Worm (Caenorhabditis elegans): ENCODE data around the gene ttm-1.
A peak's percentile ranks its signal among the peaks of the same experiment; 100 is the strongest.

ttm-1 gene

DNA sequence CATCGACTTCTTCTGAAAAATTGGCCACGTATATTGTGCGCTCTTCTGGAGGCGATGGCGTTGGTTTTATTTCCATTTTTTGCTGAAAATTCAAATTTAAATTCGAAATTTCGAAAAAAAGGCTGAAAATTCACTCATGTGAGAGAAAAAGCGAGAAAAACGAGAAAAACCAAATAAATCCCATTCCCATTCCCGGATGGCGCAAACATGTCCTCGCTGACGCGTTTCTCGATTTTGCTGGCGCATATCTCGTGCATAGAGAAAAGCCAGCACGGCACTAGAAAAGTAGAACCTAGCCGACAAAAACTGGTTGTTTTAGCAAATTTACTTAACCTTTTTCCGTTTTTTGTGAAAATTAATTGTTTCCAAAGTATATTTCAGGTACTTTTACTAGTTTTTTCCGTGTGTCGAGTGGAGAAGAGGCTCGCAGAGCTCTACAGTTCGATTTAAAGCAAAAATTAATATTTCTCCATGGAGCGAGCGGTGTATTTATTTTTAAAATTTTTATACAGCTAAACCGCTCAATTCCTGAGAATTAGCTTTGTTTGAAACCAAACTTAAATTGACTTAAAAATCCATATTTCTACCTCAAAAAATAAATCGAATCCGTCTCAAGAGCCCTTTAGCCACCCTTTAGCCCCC lies 34.9 kb downstream of the ttm-1 start, which contains the start of gene rbm-7 (continued):
- TF ChIP-seq zip-4 (GFP tag; optimal IDR thresholded peaks at IDR 0.05): no peak
- no peak for TF ChIP-seq egl-13 (tag; optimal IDR thresholded peaks at IDR 0.05)
- TF ChIP-seq mef-2 (tag; optimal IDR thresholded peaks at IDR 0.05): no peak
- no peak for TF ChIP-seq ces-1 (GFP tag; optimal IDR thresholded peaks at IDR 0.05)
- peak; percentile 91 for TF ChIP-seq nhr-47 (tag; optimal IDR thresholded peaks at IDR 0.05)
- TF ChIP-seq unc-130 (tag; optimal IDR thresholded peaks at IDR 0.05): peak; percentile 52
- no peak for TF ChIP-seq ztf-4 (tag; optimal IDR thresholded peaks at IDR 0.05)
- no peak for TF ChIP-seq hlh-17 (GFP tag; optimal IDR thresholded peaks at IDR 0.05; ENCODE audit: borderline replicate concordance)
- peak; percentile 2 for TF ChIP-seq fkh-10 (GFP tag; optimal IDR thresholded peaks at IDR 0.05)
- TF ChIP-seq mep-1 (tag; optimal IDR thresholded peaks at IDR 0.05): peak; percentile 92
- peak; percentile 72 for TF ChIP-seq unc-86 (tag; optimal IDR thresholded peaks at IDR 0.05)
- peak; percentile 60 to 80 (median 77) for TF ChIP-seq dpl-1 (GFP tag; optimal IDR thresholded peaks at IDR 0.05)
- peak; percentile 36 for TF ChIP-seq fos-1 (tag; optimal IDR thresholded peaks at IDR 0.05)
- TF ChIP-seq nhr-28 (tag; optimal IDR thresholded peaks at IDR 0.05): no peak
- TF ChIP-seq zag-1 (tag; optimal IDR thresholded peaks at IDR 0.05): no peak
- no peak for TF ChIP-seq tlp-1 (tag; optimal IDR thresholded peaks at IDR 0.05)
- no peak for TF ChIP-seq sox-4 (tag; optimal IDR thresholded peaks at IDR 0.05)
- peak; percentile 78 to 82 for TF ChIP-seq efl-1 (optimal IDR thresholded peaks at IDR 0.05)
- peak; percentile 77 to 97 for TF ChIP-seq efl-1 (GFP tag; optimal IDR thresholded peaks at IDR 0.05 in 1 of 2)
- TF ChIP-seq snpc-4 (tag; optimal IDR thresholded peaks at IDR 0.05): peak; percentile 52
- peak; percentile 30 for TF ChIP-seq aly-2 (tag; optimal IDR thresholded peaks at IDR 0.05)
- TF ChIP-seq sptf-1 (tag; optimal IDR thresholded peaks at IDR 0.05): no peak
- no peak for TF ChIP-seq lir-3 (tag; optimal IDR thresholded peaks at IDR 0.05; ENCODE audit: poor library complexity)
- peak; percentile 60 for TF ChIP-seq lin-13 (GFP tag; optimal IDR thresholded peaks at IDR 0.05)
- no peak for TF ChIP-seq nhr-84 (tag; optimal IDR thresholded peaks at IDR 0.05)
- TF ChIP-seq sup-37 (GFP tag; optimal IDR thresholded peaks at IDR 0.05): peak; percentile 12
- TF ChIP-seq F16B12.6 (tag; optimal IDR thresholded peaks at IDR 0.05): peak; percentile 73
- no peak for TF ChIP-seq unc-62 (GFP tag; optimal IDR thresholded peaks at IDR 0.05)
- TF ChIP-seq ceh-88 (GFP tag; IDR thresholded peaks at IDR 0.05): no peak
- TF ChIP-seq irx-1 (tag; optimal IDR thresholded peaks at IDR 0.05): peak; percentile 66
- no peak for TF ChIP-seq C34B4.2 (tag; optimal IDR thresholded peaks at IDR 0.05)
- peak; percentile 69 for TF ChIP-seq isw-1 (GFP tag; IDR thresholded peaks at IDR 0.05)
- TF ChIP-seq mdl-1 (tag; optimal IDR thresholded peaks at IDR 0.05): peak in 1 of 2 experiments; percentile 59
- no peak; the same call in 1 of the 2 replicates for TF ChIP-seq nhr-19 (GFP tag; conservative IDR thresholded peaks at IDR 0.05)
- TF ChIP-seq blmp-1 (tag; optimal IDR thresholded peaks at IDR 0.05): peak; percentile 65
- no peak for TF ChIP-seq pag-3 (tag; optimal IDR thresholded peaks at IDR 0.05; ENCODE audit: borderline replicate concordance, insufficient read depth)
- TF ChIP-seq C16A3.4 (tag; optimal IDR thresholded peaks at IDR 0.05): peak; percentile 52
- peak; percentile 70 for TF ChIP-seq nhr-20 (tag; optimal IDR thresholded peaks at IDR 0.05)
- TF ChIP-seq Y116A8C.19 (tag; optimal IDR thresholded peaks at IDR 0.05; ENCODE audit: borderline replicate concordance): no peak
- peak; percentile 81 for TF ChIP-seq snu-23 (GFP tag; optimal IDR thresholded peaks at IDR 0.05)
- TF ChIP-seq nhr-237 (tag; optimal IDR thresholded peaks at IDR 0.05): no peak
- TF ChIP-seq xbp-1 (tag; optimal IDR thresholded peaks at IDR 0.05): peak; percentile 76
- peak; percentile 73 for TF ChIP-seq lin-39 (tag; optimal IDR thresholded peaks at IDR 0.05)
- TF ChIP-seq grh-1 (GFP tag; IDR thresholded peaks at IDR 0.05): peak; percentile 53; the same call in 1 of the 2 replicates
- no peak for TF ChIP-seq efl-3 (GFP tag; optimal IDR thresholded peaks at IDR 0.05)
- peak; percentile 87 for TF ChIP-seq rnt-1 (tag; optimal IDR thresholded peaks at IDR 0.05)
- peak; percentile 26 for TF ChIP-seq nhr-76 (tag; optimal IDR thresholded peaks at IDR 0.05)

All from whole organism, L1 larva.